Worm (Caenorhabditis elegans): ENCODE measurements around the gene C54G10.1.

The C54G10.1 gene

ce11 chrV:14640769-14641168, at the start of gene C54G10.1:
TSS of gene C54G10.1 (plus strand) at chrV:14641101.
- TF ChIP-seq lin-13 (GFP tag; optimal IDR thresholded peaks at IDR 0.05), result no peak
- no peak for TF ChIP-seq lin-29 (GFP tag; IDR thresholded peaks at IDR 0.05)
- no peak for TF ChIP-seq zfp-3 (GFP tag; conservative IDR thresholded peaks at IDR 0.05)
- TF ChIP-seq hlh-30 (tag; optimal IDR thresholded peaks at IDR 0.05; ENCODE audit: insufficient read depth), result peak; percentile 34
- no peak for TF ChIP-seq zip-2 (tag; optimal IDR thresholded peaks at IDR 0.05)
- no peak for TF ChIP-seq saeg-2 (GFP tag; IDR thresholded peaks at IDR 0.05)
- TF ChIP-seq nhr-6 (tag; optimal IDR thresholded peaks at IDR 0.05), result peak; percentile 38
- peak; percentile 65 for TF ChIP-seq pqm-1 (tag; optimal IDR thresholded peaks at IDR 0.05)
- TF ChIP-seq ceh-20 (GFP tag; IDR thresholded peaks at IDR 0.05), result no peak
- no peak for TF ChIP-seq Y105C5A.15 (GFP tag; IDR thresholded peaks at IDR 0.05)
- no peak for TF ChIP-seq ceh-32 (tag; optimal IDR thresholded peaks at IDR 0.05; ENCODE audit: poor library complexity)
- no peak for TF ChIP-seq daf-16 (GFP tag; optimal IDR thresholded peaks at IDR 0.05)
- peak; percentile 90 for TF ChIP-seq daf-16 (tag; optimal IDR thresholded peaks at IDR 0.05)
- no peak for TF ChIP-seq R02D3.7 (tag; optimal IDR thresholded peaks at IDR 0.05)
- TF ChIP-seq dve-1 (tag; optimal IDR thresholded peaks at IDR 0.05; ENCODE audit: insufficient read depth), result peak; percentile 47
- TF ChIP-seq mxl-2 (GFP tag; conservative IDR thresholded peaks at IDR 0.05), result no peak
- TF ChIP-seq arid-1 (GFP tag; conservative IDR thresholded peaks at IDR 0.05), result no peak
- no peak for TF ChIP-seq tag-97 (GFP tag; IDR thresholded peaks at IDR 0.05)
- no peak for TF ChIP-seq aly-2 (tag; optimal IDR thresholded peaks at IDR 0.05)
- TF ChIP-seq nhr-77 (tag; optimal IDR thresholded peaks at IDR 0.05), result peak; percentile 48
- no peak for TF ChIP-seq ceh-82 (tag; optimal IDR thresholded peaks at IDR 0.05)
- no peak for TF ChIP-seq madf-5 (GFP tag; IDR thresholded peaks at IDR 0.05)
- no peak for TF ChIP-seq T26A8.4 (GFP tag; IDR thresholded peaks at IDR 0.05)
- no peak for TF ChIP-seq snpc-1.2 (GFP tag; IDR thresholded peaks at IDR 0.05)
- no peak for TF ChIP-seq lim-7 (GFP tag; IDR thresholded peaks at IDR 0.05)
- no peak for TF ChIP-seq jun-1 (tag; optimal IDR thresholded peaks at IDR 0.05)
- TF ChIP-seq ceh-44 (GFP tag; IDR thresholded peaks at IDR 0.05), result no peak
- no peak for TF ChIP-seq lir-3 (tag; optimal IDR thresholded peaks at IDR 0.05)
- no peak for TF ChIP-seq ces-1 (GFP tag; optimal IDR thresholded peaks at IDR 0.05)
- TF ChIP-seq Y5F2A.4 (GFP tag; optimal IDR thresholded peaks at IDR 0.05), result no peak
- peak; percentile 66 for TF ChIP-seq dmd-6 (GFP tag; IDR thresholded peaks at IDR 0.05)
- TF ChIP-seq nhr-111 (GFP tag; optimal IDR thresholded peaks at IDR 0.05), result no peak
- no peak for TF ChIP-seq rbr-2 (tag; optimal IDR thresholded peaks at IDR 0.05)
- TF ChIP-seq nhr-76 (tag; optimal IDR thresholded peaks at IDR 0.05), result no peak
- peak; percentile 75 for TF ChIP-seq nhr-28 (tag; optimal IDR thresholded peaks at IDR 0.05)
- TF ChIP-seq skn-1 (tag; optimal IDR thresholded peaks at IDR 0.05), result no peak
- no peak for TF ChIP-seq T20F7.1 (GFP tag; optimal IDR thresholded peaks at IDR 0.05)
- no peak for TF ChIP-seq hif-1 (tag; optimal IDR thresholded peaks at IDR 0.05)
- no peak for TF ChIP-seq F44E2.7 (GFP tag; IDR thresholded peaks at IDR 0.05)
- TF ChIP-seq mes-2 (tag; optimal IDR thresholded peaks at IDR 0.05; ENCODE audit: poor library complexity, severe bottlenecking), result peak; percentile 6
- no peak for TF ChIP-seq mdt-29 (GFP tag; IDR thresholded peaks at IDR 0.05)
- no peak for TF ChIP-seq gei-8 (GFP tag; optimal IDR thresholded peaks at IDR 0.05)
- TF ChIP-seq hlh-11 (tag; optimal IDR thresholded peaks at IDR 0.05), result peak; percentile 78
- no peak for TF ChIP-seq nhr-42 (GFP tag; IDR thresholded peaks at IDR 0.05)
- TF ChIP-seq nhr-102 (tag; optimal IDR thresholded peaks at IDR 0.05), result no peak
- TF ChIP-seq F26F4.8 (GFP tag; conservative IDR thresholded peaks at IDR 0.05), result no peak
- TF ChIP-seq nhr-237 (tag; optimal IDR thresholded peaks at IDR 0.05), result no peak
- TF ChIP-seq unc-130 (GFP tag; optimal IDR thresholded peaks at IDR 0.05), result no peak
- TF ChIP-seq sdz-12 (GFP tag; optimal IDR thresholded peaks at IDR 0.05), result no peak
- TF ChIP-seq daf-12 (tag; optimal IDR thresholded peaks at IDR 0.05), result no peak
- TF ChIP-seq Y48G9A.11 (GFP tag; IDR thresholded peaks at IDR 0.05), result no peak
- TF ChIP-seq nhr-41 (GFP tag; IDR thresholded peaks at IDR 0.05), result no peak
